Fruit fly (Drosophila melanogaster) whole organism, embryonic: ENCODE results near the gene CG5376.

Experiments
- B-H2 ChIP-seq: fragments of 200-800 bp; sonication (Bioruptor generic); optimal IDR thresholded peaks from 2 replicates; lab custom pipeline; 2018; ENCODE audit warnings: missing biosample characterization, mild to moderate bottlenecking, missing genetic modification characterization
- BEAF-32 ChIP-seq: fragments of 200-800 bp; sonication (Bioruptor generic); optimal IDR thresholded peaks from 3 replicates; lab custom pipeline; 2017; ENCODE audit warnings: missing biosample characterization, missing genetic modification characterization, mild to moderate bottlenecking, moderate library complexity, missing genetic modification reagents
- CG10267 ChIP-seq: fragments of 200-800 bp; sonication (Bioruptor generic); optimal IDR thresholded peaks from 2 replicates; lab custom pipeline; 2018; ENCODE audit warnings: missing biosample characterization, mild to moderate bottlenecking, missing genetic modification characterization, moderate library complexity
- CG10274 ChIP-seq: fragments of 200-800 bp; sonication (Bioruptor generic); optimal IDR thresholded peaks from 3 replicates; lab custom pipeline; 2017; ENCODE audit warnings: missing biosample characterization, mild to moderate bottlenecking, missing genetic modification characterization
- CG10321 ChIP-seq: fragments of 200-800 bp; sonication (Bioruptor generic); IDR thresholded peaks from 2 replicates; pipeline ENCODE4 v1.3.6; 2022; ENCODE audit warnings: missing biosample characterization, missing genetic modification characterization
- CG10431 ChIP-seq: fragments of 200-800 bp; sonication (Bioruptor generic); optimal IDR thresholded peaks from 3 replicates; lab custom pipeline; 2018; ENCODE audit warnings: missing biosample characterization, mild to moderate bottlenecking, missing genetic modification characterization
- CG10543 ChIP-seq: fragments of 200-800 bp; sonication (Bioruptor generic); optimal IDR thresholded peaks from 3 replicates; lab custom pipeline; 2017; ENCODE audit warnings: missing biosample characterization, mild to moderate bottlenecking, missing genetic modification characterization, moderate library complexity
- CG11085 ChIP-seq: fragments of 200-800 bp; sonication (Bioruptor generic); IDR thresholded peaks from 2 replicates; pipeline ENCODE4 v1.3.6; 2022; ENCODE audit warnings: missing biosample characterization, missing genetic modification characterization
- CG12104 ChIP-seq: fragments of 200-800 bp; sonication (Bioruptor generic); optimal IDR thresholded peaks from 3 replicates; lab custom pipeline; 2016; ENCODE audit warnings: missing biosample characterization, missing genetic modification characterization
- CG12659 ChIP-seq: fragments of 200-800 bp; sonication (Bioruptor generic); optimal IDR thresholded peaks from 3 replicates; lab custom pipeline; 2017; ENCODE audit warnings: mild to moderate bottlenecking, missing biosample characterization, missing genetic modification reagents, missing genetic modification characterization
- CG14441 ChIP-seq: fragments of 200-800 bp; sonication (Bioruptor generic); IDR thresholded peaks from 2 replicates; pipeline ENCODE4 v1.3.6; 2022; ENCODE audit warnings: missing biosample characterization, missing genetic modification characterization
- CG14860 ChIP-seq: fragments of 200-800 bp; sonication (Bioruptor generic); IDR thresholded peaks from 3 replicates; pipeline ENCODE4 v1.3.6; 2022; ENCODE audit warnings: missing biosample characterization, missing genetic modification characterization; ENCODE audit not compliant: partially characterized antibody
- CG14965 ChIP-seq: fragments of 200-800 bp; sonication (Bioruptor generic); optimal IDR thresholded peaks from 2 replicates; lab custom pipeline; 2016; ENCODE audit warnings: missing biosample characterization, missing genetic modification characterization, borderline replicate concordance
- CG1603 ChIP-seq: fragments of 200-800 bp; sonication (Bioruptor generic); optimal IDR thresholded peaks from 2 replicates; lab custom pipeline; 2019; ENCODE audit warnings: missing biosample characterization, mild to moderate bottlenecking, missing genetic modification characterization, moderate library complexity
- CG17829 ChIP-seq: fragments of 200-800 bp; optimal IDR thresholded peaks from 2 replicates; lab custom pipeline; 2019; ENCODE audit warnings: missing biosample characterization, mild to moderate bottlenecking, missing genetic modification characterization, moderate library complexity
- CG1792 ChIP-seq: fragments of 200-800 bp; sonication (Bioruptor generic); optimal IDR thresholded peaks from 2 replicates; lab custom pipeline; 2016; ENCODE audit warnings: missing biosample characterization, missing genetic modification characterization
- CG30431 ChIP-seq: fragments of 200-800 bp; sonication (Bioruptor generic); optimal IDR thresholded peaks from 2 replicates; lab custom pipeline; 2017; ENCODE audit warnings: missing biosample characterization, missing genetic modification characterization
- CG32532 ChIP-seq: fragments of 200-800 bp; sonication (Bioruptor generic); IDR thresholded peaks from 2 replicates; pipeline ENCODE4 v1.3.6; 2022; ENCODE audit warnings: missing biosample characterization, missing genetic modification characterization
- CG33557 ChIP-seq: fragments of 200-800 bp; sonication (Bioruptor generic); optimal IDR thresholded peaks from 2 replicates; lab custom pipeline; 2019; ENCODE audit warnings: missing biosample characterization, mild to moderate bottlenecking, missing genetic modification characterization, moderate library complexity
- CG4328 ChIP-seq: fragments of 200-800 bp; sonication (Bioruptor generic); optimal IDR thresholded peaks from 3 replicates; lab custom pipeline; 2017; ENCODE audit warnings: missing biosample characterization, missing genetic modification reagents, missing genetic modification characterization
- CG4360 ChIP-seq: fragments of 200-800 bp; sonication (Bioruptor generic); IDR thresholded peaks from 2 replicates; pipeline ENCODE4 v1.3.6; 2022; ENCODE audit warnings: missing biosample characterization, missing genetic modification characterization
- CG6791 ChIP-seq: fragments of 200-800 bp; sonication (Bioruptor generic); IDR thresholded peaks from 3 replicates; pipeline ENCODE4 v1.3.6; 2022; ENCODE audit warnings: missing biosample characterization, missing genetic modification characterization; ENCODE audit not compliant: partially characterized antibody
- CG6854 ChIP-seq: fragments of 200-800 bp; sonication (Bioruptor generic); optimal IDR thresholded peaks from 3 replicates; lab custom pipeline; 2017; ENCODE audit warnings: missing biosample characterization, mild to moderate bottlenecking, missing genetic modification characterization
- CG7928 ChIP-seq: fragments of 200-800 bp; sonication (Bioruptor generic); optimal IDR thresholded peaks from 2 replicates; lab custom pipeline; 2017; ENCODE audit warnings: missing biosample characterization, mild to moderate bottlenecking, missing genetic modification characterization
- CG9817 ChIP-seq: fragments of 200-800 bp; sonication (Bioruptor generic); optimal IDR thresholded peaks from 2 replicates; lab custom pipeline; 2018; ENCODE audit warnings: missing biosample characterization, mild to moderate bottlenecking, missing genetic modification characterization, moderate library complexity
- Elba2 ChIP-seq: fragments of 200-800 bp; sonication (Bioruptor generic); optimal IDR thresholded peaks from 3 replicates; lab custom pipeline; 2016; ENCODE audit warnings: missing biosample characterization, missing genetic modification characterization
- GATAe ChIP-seq: fragments of 200-800 bp; sonication (Bioruptor generic); conservative IDR thresholded peaks from 2 replicates; pipeline ENCODE4 v1.3.6; 2022; ENCODE audit warnings: missing biosample characterization, missing genetic modification characterization
- HLH4C ChIP-seq: fragments of 200-800 bp; sonication (Bioruptor generic); IDR thresholded peaks from 3 replicates; pipeline ENCODE4 v1.3.6; 2022; ENCODE audit warnings: missing biosample characterization, missing genetic modification characterization; ENCODE audit not compliant: partially characterized antibody
- Lim3 ChIP-seq: fragments of 200-800 bp; sonication (Bioruptor generic); IDR thresholded peaks from 2 replicates; pipeline ENCODE4 v1.3.6; 2022; ENCODE audit warnings: missing biosample characterization, missing genetic modification characterization
- NK7.1 ChIP-seq: fragments of 200-800 bp; sonication (Bioruptor generic); optimal IDR thresholded peaks from 3 replicates; lab custom pipeline; 2016; ENCODE audit warnings: missing biosample characterization, missing genetic modification characterization
- Opbp ChIP-seq: fragments of 200-800 bp; sonication (Bioruptor generic); IDR thresholded peaks from 3 replicates; pipeline ENCODE4 v1.3.6; 2022; ENCODE audit warnings: missing biosample characterization, missing genetic modification characterization; ENCODE audit not compliant: partially characterized antibody
- Ravus ChIP-seq: fragments of 200-800 bp; sonication (Bioruptor generic); IDR thresholded peaks from 2 replicates; pipeline ENCODE4 v1.3.6; 2022; ENCODE audit warnings: missing biosample characterization, missing genetic modification characterization
- Spps ChIP-seq: fragments of 200-800 bp; sonication (Bioruptor generic); optimal IDR thresholded peaks from 2 replicates; lab custom pipeline; 2018; ENCODE audit warnings: missing biosample characterization, mild to moderate bottlenecking, missing genetic modification characterization
- Sry-β ChIP-seq: fragments of 200-800 bp; sonication (Bioruptor generic); optimal IDR thresholded peaks from 2 replicates; lab custom pipeline; 2018; ENCODE audit warnings: missing biosample characterization, mild to moderate bottlenecking, missing genetic modification characterization, moderate library complexity
- ac ChIP-seq: fragments of 200-800 bp; sonication (Bioruptor generic); optimal IDR thresholded peaks from 3 replicates; lab custom pipeline; 2017; ENCODE audit warnings: missing biosample characterization, mild to moderate bottlenecking, missing genetic modification characterization
- amos ChIP-seq: fragments of 200-800 bp; sonication (Bioruptor generic); IDR thresholded peaks from 2 replicates; pipeline ENCODE4 v1.3.6; 2022; ENCODE audit warnings: missing biosample characterization, missing genetic modification characterization; ENCODE audit not compliant: partially characterized antibody
- ase ChIP-seq: fragments of 200-800 bp; sonication (Bioruptor generic); IDR thresholded peaks from 3 replicates; pipeline ENCODE4 v1.3.6; 2022; ENCODE audit warnings: missing biosample characterization, missing genetic modification characterization
- cad ChIP-seq: fragments of >200 bp; optimal IDR thresholded peaks from 2 replicates; lab custom pipeline; 2017; ENCODE audit warnings: missing biosample characterization, missing genetic modification characterization
- chm ChIP-seq: fragments of 200-800 bp; sonication (Bioruptor generic); IDR thresholded peaks from 2 replicates; pipeline ENCODE4 v1.3.6; 2022; ENCODE audit warnings: missing biosample characterization, missing genetic modification characterization
- dimm ChIP-seq: fragments of 200-800 bp; sonication (Bioruptor generic); IDR thresholded peaks from 2 replicates; pipeline ENCODE4 v1.3.6; 2022; ENCODE audit warnings: missing biosample characterization, missing genetic modification characterization
- dm ChIP-seq: fragments of 200-800 bp; sonication (Bioruptor generic); optimal IDR thresholded peaks from 3 replicates; lab custom pipeline; 2016; ENCODE audit warnings: missing biosample characterization, missing genetic modification characterization
- fu2 ChIP-seq: fragments of 200-800 bp; sonication (Bioruptor generic); optimal IDR thresholded peaks from 2 replicates; lab custom pipeline; 2016; ENCODE audit warnings: missing biosample characterization, missing genetic modification characterization
- ken ChIP-seq: fragments of 200-800 bp; sonication (Bioruptor generic); IDR thresholded peaks from 3 replicates; pipeline ENCODE4 v1.3.6; 2022; ENCODE audit warnings: missing biosample characterization, missing genetic modification characterization
- nerfin-1 ChIP-seq: fragments of 200-800 bp; sonication (Bioruptor generic); optimal IDR thresholded peaks from 3 replicates; lab custom pipeline; 2019; ENCODE audit warnings: missing biosample characterization, mild to moderate bottlenecking, missing genetic modification characterization, moderate library complexity
- nerfin-2 ChIP-seq: fragments of 200-800 bp; sonication (Bioruptor generic); IDR thresholded peaks from 2 replicates; pipeline ENCODE4 v1.3.6; 2022; ENCODE audit warnings: missing biosample characterization, missing genetic modification characterization; ENCODE audit not compliant: partially characterized antibody
- nom ChIP-seq: fragments of 200-800 bp; sonication (Bioruptor generic); optimal IDR thresholded peaks from 2 replicates; lab custom pipeline; 2017; ENCODE audit warnings: missing biosample characterization, missing genetic modification characterization, mild to moderate bottlenecking, moderate library complexity, missing genetic modification reagents
- oc ChIP-seq: fragments of 200-800 bp; sonication (Bioruptor generic); optimal IDR thresholded peaks from 2 replicates; lab custom pipeline; 2018; ENCODE audit warnings: missing biosample characterization, mild to moderate bottlenecking, missing genetic modification characterization, moderate library complexity
- pan ChIP-seq, 4 experiments: fragments of >200 bp in 3 of 4; fragments of 200-800 bp in 1 of 4; sonication (Bioruptor generic) in 1 of 4; optimal IDR thresholded peaks in 3 of 4; IDR thresholded peaks in 1 of 4; 2 replicates each; pipeline versions ENCODE4 v1.3.6 to Lab custom; 2017 to 2022; ENCODE audit warnings: missing biosample characterization in 2 of 4, missing genetic modification characterization in 2 of 4, mixed read lengths in 1 of 4
- ttk ChIP-seq: fragments of 200-800 bp; sonication (Bioruptor generic); IDR thresholded peaks from 2 replicates; pipeline ENCODE4 v2.1.2; 2022; ENCODE audit warnings: missing biosample characterization, missing genetic modification characterization
- zen ChIP-seq: fragments of 200-800 bp; sonication (Bioruptor generic); optimal IDR thresholded peaks from 3 replicates; lab custom pipeline; 2018; ENCODE audit warnings: missing biosample characterization, mild to moderate bottlenecking, missing genetic modification characterization, moderate library complexity

CG5376 gene

dm6 chr3R:22530305-22530704 is 41.5 kb upstream of the CG5376 start, which contains the start of gene CG33099 (continued):
- no peak for TF ChIP-seq CG14441 (GFP tag; lab: Robert Waterston, UW)
- TF ChIP-seq CG6854 (GFP tag; lab: Kevin White, UChicago) = no peak
- TF ChIP-seq CG10543 (GFP tag; lab: Kevin White, UChicago) = peak; percentile 68
- TF ChIP-seq nerfin-2 (GFP tag; lab: Robert Waterston, UW) = no peak
- TF ChIP-seq Spps = no peak
- no peak for TF ChIP-seq CG10431 (GFP tag; lab: Kevin White, UChicago)
- TF ChIP-seq dimm = no peak
- no peak for TF ChIP-seq ttk
- TF ChIP-seq Ravus = no peak
- TF ChIP-seq CG30431 (GFP tag; lab: Kevin White, UChicago) = no peak
- TF ChIP-seq CG10321 (GFP tag; lab: Robert Waterston, UW) = no peak
- TF ChIP-seq CG1603 = peak; percentile 44
- TF ChIP-seq B-H2 (GFP tag; lab: Kevin White, UChicago) = peak; percentile 51
- TF ChIP-seq CG12104 = peak; percentile 20
- TF ChIP-seq CG9817 (tag; lab: Kevin White, UChicago) = no peak
- no peak for TF ChIP-seq oc (tag; lab: Kevin White, UChicago)
- TF ChIP-seq CG11085 (GFP tag; lab: Robert Waterston, UW) = no peak
- TF ChIP-seq CG10267 = peak; percentile 7
- peak; percentile 58 for TF ChIP-seq CG4328 (GFP tag; lab: Kevin White, UChicago)
- TF ChIP-seq ac (GFP tag; lab: Kevin White, UChicago) = peak; percentile 13
- no peak for TF ChIP-seq amos (GFP tag; lab: Robert Waterston, UW)
- no peak for TF ChIP-seq CG10274 (GFP tag; lab: Kevin White, UChicago)
- TF ChIP-seq CG33557 (GFP tag; lab: Kevin White, UChicago) = peak; percentile 54
- no peak for TF ChIP-seq nerfin-1 (tag; lab: Kevin White, UChicago)
- no peak for TF ChIP-seq Elba2
- no peak for TF ChIP-seq fu2
- 0 out of 3 replicates have a peak, but pooled peaks have one; percentile 30 for TF ChIP-seq ken
- TF ChIP-seq CG12659 = peak; percentile 49
- TF ChIP-seq CG14860 (GFP tag; lab: Robert Waterston, UW) = no peak
- no peak for TF ChIP-seq dm
- no peak for TF ChIP-seq CG14965 (GFP tag; lab: Kevin White, UChicago)
- no peak for TF ChIP-seq HLH4C (GFP tag; lab: Robert Waterston, UW)
- no peak for TF ChIP-seq Opbp (GFP tag; lab: Robert Waterston, UW)
- peak; percentile 64; the same call in 1 of the 2 replicates for TF ChIP-seq GATAe (GFP tag; lab: Robert Waterston, UW)
- TF ChIP-seq NK7.1 (GFP tag; lab: Kevin White, UChicago) = peak; percentile 1
- no peak for TF ChIP-seq ase (GFP tag; lab: Robert Waterston, UW)
- no peak for TF ChIP-seq Sry-β
- TF ChIP-seq cad = no peak
- TF ChIP-seq nom = peak; percentile 11
- TF ChIP-seq pan (optimal IDR thresholded peaks at IDR 0.05; lab: Kevin White, UChicago) = no peak
- peak in 1 of 2 experiments; percentile 30 for TF ChIP-seq pan (GFP tag; optimal IDR thresholded peaks at IDR 0.05 in 1 of 2, IDR thresholded peaks at IDR 0.05 in 1 of 2)
- TF ChIP-seq zen (tag; lab: Kevin White, UChicago) = peak; percentile 41
- no peak for TF ChIP-seq CG4360 (GFP tag; lab: Robert Waterston, UW)
- no peak for TF ChIP-seq CG7928 (GFP tag; lab: Kevin White, UChicago)
- TF ChIP-seq chm (GFP tag; lab: Robert Waterston, UW) = 0 out of 2 replicates have a peak, but pooled peaks have one; percentile 29
- TF ChIP-seq CG1792 = peak; percentile 30
- TF ChIP-seq BEAF-32 (GFP tag; lab: Kevin White, UChicago) = no peak
- TF ChIP-seq Lim3 (GFP tag; lab: Robert Waterston, UW) = no peak
- TF ChIP-seq CG6791 = no peak
- TF ChIP-seq CG17829 (tag; lab: Kevin White, UChicago) = no peak
- no peak for TF ChIP-seq CG32532 (GFP tag; lab: Robert Waterston, UW)
